Worm (Caenorhabditis elegans) whole organism, late embryonic: Measurements from ENCODE around the gene srlf-15.

Experiments
- C08G9.2 ChIP-seq: sonication (generic microtip); optimal IDR thresholded peaks from 2 replicates; lab custom pipeline; 2016; ENCODE audit warnings: mild to moderate bottlenecking, missing genetic modification characterization, moderate library complexity, missing compliant biosample characterization
- C38D4.7 ChIP-seq: fragments of 200-800 bp; sonication (Bioruptor generic); optimal IDR thresholded peaks from 2 replicates; lab custom pipeline; 2018; ENCODE audit warnings: mild to moderate bottlenecking, missing genetic modification characterization, moderate library complexity, missing compliant biosample characterization
- F13H6.1 ChIP-seq: sonication (generic microtip); optimal IDR thresholded peaks from 2 replicates; lab custom pipeline; 2016; ENCODE audit warnings: missing genetic modification characterization, missing compliant biosample characterization
- K02D7.2 ChIP-seq: sonication (generic microtip); optimal IDR thresholded peaks from 2 replicates; lab custom pipeline; 2017; ENCODE audit warnings: mild to moderate bottlenecking, missing genetic modification characterization, missing compliant biosample characterization
- T23F11.4 ChIP-seq: fragments of 200-800 bp; sonication (Bioruptor generic); optimal IDR thresholded peaks from 2 replicates; lab custom pipeline; 2018; ENCODE audit warnings: mild to moderate bottlenecking, missing genetic modification characterization, missing compliant biosample characterization
- ahr-1 ChIP-seq: sonication (generic microtip); optimal IDR thresholded peaks from 2 replicates; lab custom pipeline; 2016; ENCODE audit warnings: missing genetic modification characterization, missing compliant biosample characterization
- ama-1 ChIP-seq: fragments of 150-350 bp; optimal IDR thresholded peaks from 2 replicates; lab custom pipeline; 2014
- ceh-18 ChIP-seq: sonication (generic microtip); optimal IDR thresholded peaks from 2 replicates; lab custom pipeline; 2016; ENCODE audit warnings: missing genetic modification characterization, missing compliant biosample characterization
- ceh-2 ChIP-seq: sonication (generic microtip); optimal IDR thresholded peaks from 2 replicates; lab custom pipeline; 2016; ENCODE audit warnings: missing genotype, missing genetic modification characterization, missing compliant biosample characterization
- ceh-22 ChIP-seq: sonication (generic microtip); optimal IDR thresholded peaks from 2 replicates; lab custom pipeline; 2017; ENCODE audit warnings: missing biosample characterization, missing genetic modification characterization
- ceh-30 ChIP-seq: fragments of 150-350 bp; optimal IDR thresholded peaks from 2 replicates; lab custom pipeline; 2014; ENCODE audit warnings: missing biosample characterization, missing genetic modification characterization
- ceh-31 ChIP-seq: sonication (generic microtip); optimal IDR thresholded peaks from 2 replicates; lab custom pipeline; 2016; ENCODE audit warnings: missing genetic modification characterization, missing compliant biosample characterization
- ceh-48 ChIP-seq: sonication (generic microtip); optimal IDR thresholded peaks from 2 replicates; lab custom pipeline; 2016; ENCODE audit warnings: missing genetic modification characterization, inconsistent platforms, missing compliant biosample characterization
- ceh-6 ChIP-seq: fragments of 200-800 bp; sonication (Bioruptor generic); optimal IDR thresholded peaks from 2 replicates; lab custom pipeline; 2018; ENCODE audit warnings: mild to moderate bottlenecking, missing genetic modification characterization, missing compliant biosample characterization
- ceh-9 ChIP-seq: sonication (generic microtip); optimal IDR thresholded peaks from 2 replicates; lab custom pipeline; 2016; ENCODE audit warnings: mild to moderate bottlenecking, missing genetic modification characterization, inconsistent platforms, missing compliant biosample characterization
- fax-1 ChIP-seq: sonication (generic microtip); optimal IDR thresholded peaks from 2 replicates; lab custom pipeline; 2016; ENCODE audit warnings: missing genotype, missing genetic modification characterization, missing compliant biosample characterization
- fkh-6 ChIP-seq: sonication (generic microtip); optimal IDR thresholded peaks from 2 replicates; lab custom pipeline; 2016; ENCODE audit warnings: missing genetic modification characterization, missing compliant biosample characterization
- gmeb-2 ChIP-seq: sonication (generic microtip); optimal IDR thresholded peaks from 2 replicates; lab custom pipeline; 2016; ENCODE audit warnings: missing genetic modification characterization, inconsistent platforms, missing compliant biosample characterization
- hlh-13 ChIP-seq: fragments of 200-800 bp; sonication (Bioruptor generic); optimal IDR thresholded peaks from 2 replicates; lab custom pipeline; 2018; ENCODE audit warnings: mild to moderate bottlenecking, missing genetic modification characterization, missing compliant biosample characterization
- hlh-15 ChIP-seq: sonication (generic microtip); optimal IDR thresholded peaks from 2 replicates; lab custom pipeline; 2016; ENCODE audit warnings: missing genetic modification characterization, missing compliant biosample characterization
- hlh-8 ChIP-seq: sonication (generic microtip); optimal IDR thresholded peaks from 2 replicates; lab custom pipeline; 2016; ENCODE audit warnings: missing genotype, missing genetic modification characterization, missing compliant biosample characterization
- lim-6 ChIP-seq: sonication (generic microtip); optimal IDR thresholded peaks from 2 replicates; lab custom pipeline; 2016; ENCODE audit warnings: missing genetic modification characterization, missing compliant biosample characterization
- madf-2 ChIP-seq: sonication (generic microtip); optimal IDR thresholded peaks from 2 replicates; lab custom pipeline; 2017; ENCODE audit warnings: missing genetic modification characterization, missing compliant biosample characterization
- mec-3 ChIP-seq: sonication (generic microtip); optimal IDR thresholded peaks from 2 replicates; lab custom pipeline; 2016; ENCODE audit warnings: borderline replicate concordance, missing genetic modification characterization, missing compliant biosample characterization
- nfya-1 ChIP-seq: sonication (generic microtip); optimal IDR thresholded peaks from 2 replicates; lab custom pipeline; 2017; ENCODE audit warnings: missing genetic modification characterization, mild to moderate bottlenecking, missing compliant biosample characterization, antibody characterized with exemption, moderate library complexity
- nhr-11 ChIP-seq: fragments of 150-350 bp; optimal IDR thresholded peaks from 2 replicates; lab custom pipeline; 2014; ENCODE audit warnings: missing biosample characterization, missing genetic modification characterization
- npax-4 ChIP-seq: sonication (generic microtip); optimal IDR thresholded peaks from 2 replicates; lab custom pipeline; 2016; ENCODE audit warnings: missing genetic modification characterization, missing compliant biosample characterization
- pag-3 ChIP-seq: sonication (generic microtip); optimal IDR thresholded peaks from 2 replicates; lab custom pipeline; 2016; ENCODE audit warnings: missing compliant biosample characterization, missing genetic modification characterization, borderline replicate concordance
- pat-9 ChIP-seq: fragments of 200-800 bp; sonication (Bioruptor generic); optimal IDR thresholded peaks from 2 replicates; lab custom pipeline; 2018; ENCODE audit warnings: mild to moderate bottlenecking, missing genetic modification characterization, moderate library complexity, missing compliant biosample characterization
- pax-1 ChIP-seq: fragments of 150-350 bp; optimal IDR thresholded peaks from 2 replicates; lab custom pipeline; 2014; ENCODE audit warnings: missing biosample characterization, missing genetic modification characterization
- pha-4 ChIP-seq: fragments of 150-350 bp; optimal IDR thresholded peaks from 2 replicates; lab custom pipeline; 2018; ENCODE audit warnings: missing biosample characterization, missing genetic modification reagents, missing genetic modification characterization
- sdc-2 ChIP-seq: sonication (generic microtip); optimal IDR thresholded peaks from 2 replicates; lab custom pipeline; 2016; ENCODE audit warnings: missing genotype, missing genetic modification characterization, missing compliant biosample characterization
- tbx-7 ChIP-seq: sonication (generic microtip); optimal IDR thresholded peaks from 2 replicates; lab custom pipeline; 2016; ENCODE audit warnings: missing genotype, missing genetic modification characterization, missing compliant biosample characterization
- unc-42 ChIP-seq: sonication (generic microtip); optimal IDR thresholded peaks from 2 replicates; lab custom pipeline; 2016; ENCODE audit warnings: missing genotype, missing genetic modification characterization, missing compliant biosample characterization
- unc-55 ChIP-seq: sonication (generic microtip); optimal IDR thresholded peaks from 2 replicates; lab custom pipeline; 2017; ENCODE audit warnings: missing biosample characterization, missing genetic modification reagents, missing genetic modification characterization
- ztf-16 ChIP-seq: sonication (generic microtip); optimal IDR thresholded peaks from 2 replicates; lab custom pipeline; 2017; ENCODE audit warnings: missing genetic modification characterization, missing compliant biosample characterization

srlf-15 gene

DNA sequence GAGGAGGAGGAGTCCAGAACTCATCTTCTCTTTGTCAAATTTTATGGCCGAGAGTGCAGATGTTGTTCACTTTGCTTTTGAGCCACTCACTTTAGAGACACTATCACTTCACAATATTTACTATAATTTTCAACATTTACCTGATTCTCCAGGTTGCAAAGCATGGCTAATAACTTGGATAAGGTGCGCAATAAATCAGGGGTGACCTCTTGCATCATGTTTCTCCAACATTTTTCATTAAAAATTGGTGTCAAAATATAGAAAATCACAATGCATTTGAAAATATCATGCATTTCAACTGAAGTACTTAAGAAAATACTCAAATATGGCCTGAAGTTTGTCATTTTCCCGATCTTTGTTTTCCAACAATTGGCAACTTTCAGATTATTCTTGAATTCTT is 40.3 kb upstream of the srlf-15 start:
- TF ChIP-seq ceh-48 (no peak), pha-4 (no peak), ceh-31 (tag; lab: Kevin White, UChicago) (no peak), C38D4.7 (GFP tag; lab: Kevin White, UChicago) (no peak), npax-4 (tag; lab: Kevin White, UChicago) (no peak), ceh-18 (tag; lab: Kevin White, UChicago) (no peak), hlh-8 (tag; lab: Kevin White, UChicago) (no peak), ceh-2 (tag; lab: Kevin White, UChicago) (no peak), K02D7.2 (tag; lab: Kevin White, UChicago) (no peak), ama-1 (no peak), ahr-1 (no peak), fax-1 (tag; lab: Kevin White, UChicago) (no peak), pat-9 (tag; lab: Kevin White, UChicago) (no peak), hlh-13 (GFP tag; lab: Kevin White, UChicago) (no peak), unc-42 (tag; lab: Kevin White, UChicago) (no peak)
- TF ChIP-seq, all 69 proteins: peak for 0

DNA sequence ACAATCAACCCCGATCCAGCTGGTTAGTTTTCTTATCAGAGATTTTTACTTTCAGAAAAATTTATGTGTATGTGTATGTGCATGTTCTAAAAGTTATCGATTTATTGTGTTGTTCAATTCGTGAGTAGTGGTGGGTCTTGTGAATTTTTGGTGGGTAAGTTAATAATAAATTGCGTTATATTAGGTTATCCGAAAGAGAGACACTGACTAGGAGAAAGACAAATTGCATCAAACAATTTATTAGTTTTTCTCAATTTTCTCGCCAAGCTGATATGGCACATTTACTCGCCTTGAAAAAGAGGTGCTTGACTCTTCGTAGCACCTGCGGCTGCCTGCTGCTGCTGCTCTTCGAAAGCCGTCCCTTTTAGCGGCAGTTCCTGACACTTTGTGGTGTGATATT is 36.8 kb upstream of the srlf-15 start:
- TF ChIP-seq unc-42 (tag; lab: Kevin White, UChicago): peak; percentile 90
- no peak for TF ChIP-seq ceh-6

DNA sequence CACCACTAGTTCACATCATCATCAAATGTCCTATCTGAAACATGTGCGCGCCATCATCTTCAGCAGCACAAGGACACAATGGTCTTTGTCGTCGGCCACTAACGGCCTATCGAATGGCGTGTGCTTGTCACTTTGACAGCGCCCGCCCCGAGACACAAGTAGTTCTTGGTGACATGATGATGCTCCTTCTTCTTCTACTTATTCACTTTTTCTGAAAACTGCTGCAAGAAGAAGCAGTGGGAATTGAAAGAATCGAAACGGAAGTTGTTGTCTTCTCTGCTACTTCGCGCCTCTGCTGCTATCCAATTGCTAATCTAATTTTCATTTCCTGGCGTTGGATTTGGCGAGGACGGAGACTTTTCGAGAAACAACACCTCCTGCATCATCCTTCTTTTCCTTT is 31.5 kb upstream of the srlf-15 start:
- TF ChIP-seq ceh-9: no peak
- TF ChIP-seq fkh-6 (tag; lab: Kevin White, UChicago): no peak
- no peak for TF ChIP-seq sdc-2
- TF ChIP-seq T23F11.4 (GFP tag; lab: Kevin White, UChicago): no peak
- TF ChIP-seq hlh-8 (tag; lab: Kevin White, UChicago): no peak
- TF ChIP-seq pax-1 (tag; lab: Kevin White, UChicago): no peak
- TF ChIP-seq unc-42 (tag; lab: Kevin White, UChicago): no peak
- TF ChIP-seq C38D4.7 (GFP tag; lab: Kevin White, UChicago): no peak
- TF ChIP-seq, all 69 proteins: peak for 0

DNA sequence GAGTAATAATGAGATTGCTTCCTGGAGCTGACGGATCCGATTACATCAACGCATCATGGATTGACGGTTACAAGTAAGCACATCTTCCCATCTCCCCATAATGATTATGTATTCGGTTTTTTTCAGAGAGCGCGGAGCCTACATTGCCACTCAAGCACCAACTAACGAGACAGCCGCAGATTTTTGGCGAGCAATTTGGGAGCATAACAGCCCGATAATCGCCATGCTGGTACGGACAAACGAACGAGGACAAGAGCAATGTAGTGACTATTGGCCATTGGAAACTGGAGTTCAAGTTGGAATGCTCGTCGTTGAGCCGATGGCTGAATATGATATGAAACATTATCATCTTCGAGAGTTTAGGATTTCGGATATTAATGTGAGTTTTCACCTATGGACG is 25.0 kb upstream of the srlf-15 start:
- no peak for TF ChIP-seq ztf-16 (tag; lab: Kevin White, UChicago)
- TF ChIP-seq ceh-22 (tag; lab: Kevin White, UChicago): no peak
- no peak for TF ChIP-seq gmeb-2
- TF ChIP-seq tbx-7 (tag; lab: Kevin White, UChicago): no peak
- TF ChIP-seq lim-6: no peak
- no peak for TF ChIP-seq mec-3
- TF ChIP-seq nfya-1 (tag; lab: Kevin White, UChicago): no peak
- no peak for TF ChIP-seq hlh-15
- TF ChIP-seq madf-2 (tag; lab: Kevin White, UChicago): no peak
- no peak for TF ChIP-seq unc-55 (GFP tag; lab: Kevin White, UChicago)
- no peak for TF ChIP-seq ceh-30 (tag; lab: Kevin White, UChicago)
- TF ChIP-seq pag-3 (tag; lab: Kevin White, UChicago): no peak
- TF ChIP-seq nhr-11: no peak
- TF ChIP-seq F13H6.1: no peak

DNA sequence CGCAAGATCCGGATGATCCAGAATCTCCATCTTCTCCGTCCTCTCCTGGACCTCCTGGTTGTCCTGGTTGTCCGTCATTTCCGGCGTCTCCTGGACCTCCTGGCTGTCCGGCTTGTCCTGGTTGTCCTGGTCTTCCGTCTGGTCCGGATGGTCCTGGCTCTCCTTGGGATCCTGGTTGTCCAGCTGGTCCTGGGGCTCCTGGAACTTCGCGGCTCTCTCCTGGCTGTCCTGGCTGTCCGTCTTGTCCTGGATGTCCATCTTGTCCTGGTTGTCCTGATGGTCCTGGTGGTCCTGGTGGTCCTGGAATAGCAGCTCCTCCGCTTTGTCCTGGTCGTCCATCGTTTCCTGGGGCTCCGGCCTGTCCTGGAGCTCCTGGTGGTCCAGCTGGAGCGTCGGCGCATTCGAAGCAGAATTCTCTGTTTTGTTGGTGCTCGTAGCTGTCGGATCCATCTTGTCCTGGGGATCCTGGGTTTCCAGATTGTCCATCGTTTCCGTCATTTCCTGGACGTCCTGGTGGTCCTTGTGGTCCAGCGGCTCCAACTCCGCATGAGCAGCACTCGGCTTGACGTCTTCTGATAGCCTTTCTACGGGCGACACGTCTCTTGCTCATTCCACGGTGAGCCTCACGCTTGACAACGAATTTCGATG is 23.2 kb upstream of the srlf-15 start:
- TF ChIP-seq mec-3: peak; percentile 6
- no peak for TF ChIP-seq C08G9.2
